Comparison of ENCODE assay signal across 2 worm cellular contexts in the genomic region with DNA sequence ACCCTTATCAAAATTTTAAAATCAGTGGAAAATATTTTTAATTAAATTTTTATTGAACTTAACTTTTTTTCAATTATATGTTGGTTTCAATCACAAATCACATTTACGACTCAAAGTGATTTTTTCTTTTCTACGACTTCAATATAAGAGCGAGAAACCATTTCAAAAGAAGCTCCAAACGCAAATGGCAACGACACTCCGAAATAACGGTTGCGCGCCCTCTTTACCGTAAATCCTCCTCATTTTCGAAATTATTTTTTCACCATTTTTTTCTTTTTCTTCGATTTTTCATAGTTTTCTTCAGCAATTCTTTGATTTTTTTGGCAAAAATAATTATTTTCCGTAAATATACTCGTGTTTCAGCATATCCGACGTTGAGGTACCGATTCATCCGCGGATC.
TF ChIP-seq lines count a peak whose summit lies in the region.

No protein-coding gene starts in this region.

TF ChIP-seq in whole organism, L4 larva, 104 proteins besides CTCF, POLR2A, EP300 and RAD21:
- peak; percentile 97 for TF ChIP-seq Y48G9A.11 (GFP tag; IDR thresholded peaks at IDR 0.05; lab: Robert Waterston, UW)

TF ChIP-seq in whole organism, young adult, 124 proteins besides CTCF, POLR2A, EP300 and RAD21:
- peak; percentile 80 for TF ChIP-seq attf-3 (GFP tag; conservative IDR thresholded peaks at IDR 0.05; lab: Robert Waterston, UW)
TF ChIP-seq in whole organism, young adult: peak in this region for 1; not testable (repeated sequence) for 123.
